Fruit fly (Drosophila melanogaster) ovary, adult (tissue): ENCODE results near the gene E2f1.
A peak's percentile ranks its signal among the peaks of the same experiment; 100 is the strongest.

Source experiments
- CG17801 ChIP-seq: fragments of 200-800 bp; optimal IDR thresholded peaks from 2 replicates; lab custom pipeline; 2019; ENCODE audit warnings: missing biosample characterization, mild to moderate bottlenecking, missing genetic modification characterization, moderate library complexity; ENCODE audit not compliant: partially characterized antibody

The E2f1 gene

DNA sequence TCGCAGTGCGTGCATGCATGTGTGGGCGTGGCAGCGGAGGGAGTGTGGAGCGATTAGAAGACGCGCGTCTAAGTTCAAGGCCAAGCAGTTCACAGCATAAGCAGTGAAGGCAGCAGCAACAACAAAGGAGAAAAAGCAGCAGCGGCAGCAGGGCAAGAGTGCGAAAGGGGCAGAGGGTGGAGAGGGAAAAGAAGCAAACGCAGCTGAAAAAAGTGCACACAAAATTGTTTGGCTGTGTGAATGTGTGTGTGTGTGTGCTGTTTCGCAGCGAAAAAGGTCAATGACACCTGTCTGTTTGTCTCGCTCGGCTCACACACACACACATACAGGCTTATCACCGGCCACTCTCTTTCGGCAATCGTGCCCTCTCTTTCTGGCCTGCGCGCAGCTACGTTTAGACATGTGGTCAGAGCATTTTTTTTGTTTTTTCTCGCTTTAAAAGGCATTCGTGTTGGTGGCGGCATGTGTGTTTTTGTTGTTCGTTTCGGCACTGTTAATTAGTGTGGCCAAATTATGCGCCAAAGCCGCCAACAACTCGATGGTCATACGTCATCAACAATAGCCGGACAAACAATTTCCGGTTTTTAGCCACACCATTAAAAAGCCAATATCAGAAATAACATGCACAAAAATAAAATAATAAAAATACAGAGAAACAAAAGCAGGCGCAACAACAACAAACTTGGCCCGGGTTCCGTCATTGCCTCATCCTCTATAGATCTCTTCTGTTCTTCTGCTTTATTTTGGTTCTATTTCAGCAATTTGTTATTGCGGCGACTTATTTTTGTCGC, 44.4 kb downstream of the E2f1 start:
- TF ChIP-seq CG17801 (GFP tag; lab: Kevin White, UChicago), result peak; percentile 33

DNA sequence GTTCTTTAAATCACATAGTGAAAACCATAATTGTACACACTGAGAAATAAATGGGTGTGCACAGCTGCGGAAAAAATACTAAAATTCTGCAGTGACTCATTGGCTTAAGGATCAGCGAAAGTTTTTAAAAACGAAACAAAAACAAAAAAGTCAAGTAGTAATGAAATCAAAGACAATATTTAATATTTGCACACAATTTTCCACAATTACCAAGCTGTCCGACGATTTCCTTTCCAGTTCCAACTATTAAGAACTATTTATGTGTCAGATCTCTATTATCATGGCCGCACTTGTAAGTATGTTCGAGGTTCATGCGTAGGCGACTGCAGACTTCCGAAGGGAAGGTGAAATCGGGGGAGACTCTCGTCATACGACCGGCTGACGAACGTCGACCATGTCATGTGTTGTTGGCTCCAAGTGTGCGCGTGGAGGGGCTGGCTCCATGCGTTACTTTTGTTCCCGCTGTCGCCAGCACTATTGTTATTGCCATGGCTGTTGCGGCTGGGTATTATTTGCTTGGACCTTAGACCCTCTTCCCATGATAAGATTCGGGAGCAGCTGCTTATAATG, 45.7 kb downstream of the E2f1 start:
- TF ChIP-seq CG17801 (GFP tag; lab: Kevin White, UChicago), result no peak

DNA sequence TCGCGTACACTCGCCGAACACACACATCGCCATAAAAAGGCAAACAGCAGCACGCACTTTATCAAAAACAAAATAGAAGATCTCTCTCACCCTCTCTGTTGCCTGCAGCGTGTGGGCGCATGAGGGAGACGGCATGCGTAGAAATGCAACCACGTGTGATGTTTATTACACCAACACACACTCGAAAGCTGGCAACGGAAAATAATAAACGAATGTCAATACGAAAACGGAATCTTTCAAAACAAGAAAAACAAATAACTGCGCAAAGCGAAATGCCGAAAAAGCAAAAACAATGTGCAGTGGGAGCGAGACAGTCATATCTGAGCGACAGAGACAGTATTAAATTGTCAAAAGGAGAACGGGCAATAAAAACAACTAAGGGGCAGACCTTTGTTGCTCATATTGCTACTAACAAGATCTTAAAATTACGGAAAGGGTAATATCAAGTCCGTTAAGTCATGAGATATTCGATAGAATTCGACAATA, 47.3 kb downstream of the E2f1 start:
- peak; percentile 80 for TF ChIP-seq CG17801 (GFP tag; lab: Kevin White, UChicago)

DNA sequence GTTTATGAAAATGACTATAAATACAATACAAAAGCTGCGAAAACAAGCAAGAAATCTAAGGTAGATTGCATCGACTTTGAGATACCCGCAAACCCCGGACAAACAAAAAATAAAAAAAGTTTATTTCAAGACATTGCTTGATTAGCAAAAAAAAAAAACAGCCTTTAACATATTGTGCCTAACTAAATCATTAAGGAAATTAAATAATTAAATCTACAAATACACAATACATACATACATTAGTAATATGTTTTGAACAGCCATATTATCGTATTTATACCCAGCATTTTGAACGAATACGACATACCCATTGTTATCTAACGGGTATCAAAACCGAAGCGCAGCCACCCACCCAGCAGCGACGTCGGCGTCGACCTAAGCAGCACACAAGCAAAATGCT, 47.8 kb downstream of the E2f1 start:
- TF ChIP-seq CG17801 (GFP tag; lab: Kevin White, UChicago), result no peak

DNA sequence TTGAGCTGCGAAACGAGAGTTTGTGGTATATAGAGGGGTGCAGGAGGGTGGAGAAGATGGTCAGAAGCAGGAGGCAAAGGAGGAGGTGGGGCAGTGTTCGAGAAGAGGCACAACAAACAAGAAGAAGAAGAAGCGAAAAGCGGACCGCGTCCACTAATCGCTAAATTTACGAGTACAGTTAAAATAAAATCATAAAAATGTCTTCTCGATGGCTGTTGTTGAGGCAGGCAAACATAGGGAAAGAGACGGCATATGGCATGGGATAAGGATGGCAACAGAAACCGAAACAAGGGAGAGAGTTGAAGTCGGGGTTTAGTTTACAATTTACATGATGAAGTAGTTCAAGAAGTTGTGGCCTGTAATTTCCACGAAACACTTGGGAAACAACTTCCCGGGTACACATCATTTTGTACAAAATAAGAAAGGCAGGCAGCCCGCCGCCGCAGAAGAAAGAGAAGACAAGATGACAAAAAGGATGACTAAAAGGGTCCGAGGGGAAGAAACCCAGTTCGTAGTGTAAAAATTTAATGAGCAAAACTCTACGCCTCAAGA, 49.0 kb downstream of the E2f1 start:
- no peak for TF ChIP-seq CG17801 (GFP tag; lab: Kevin White, UChicago)

DNA sequence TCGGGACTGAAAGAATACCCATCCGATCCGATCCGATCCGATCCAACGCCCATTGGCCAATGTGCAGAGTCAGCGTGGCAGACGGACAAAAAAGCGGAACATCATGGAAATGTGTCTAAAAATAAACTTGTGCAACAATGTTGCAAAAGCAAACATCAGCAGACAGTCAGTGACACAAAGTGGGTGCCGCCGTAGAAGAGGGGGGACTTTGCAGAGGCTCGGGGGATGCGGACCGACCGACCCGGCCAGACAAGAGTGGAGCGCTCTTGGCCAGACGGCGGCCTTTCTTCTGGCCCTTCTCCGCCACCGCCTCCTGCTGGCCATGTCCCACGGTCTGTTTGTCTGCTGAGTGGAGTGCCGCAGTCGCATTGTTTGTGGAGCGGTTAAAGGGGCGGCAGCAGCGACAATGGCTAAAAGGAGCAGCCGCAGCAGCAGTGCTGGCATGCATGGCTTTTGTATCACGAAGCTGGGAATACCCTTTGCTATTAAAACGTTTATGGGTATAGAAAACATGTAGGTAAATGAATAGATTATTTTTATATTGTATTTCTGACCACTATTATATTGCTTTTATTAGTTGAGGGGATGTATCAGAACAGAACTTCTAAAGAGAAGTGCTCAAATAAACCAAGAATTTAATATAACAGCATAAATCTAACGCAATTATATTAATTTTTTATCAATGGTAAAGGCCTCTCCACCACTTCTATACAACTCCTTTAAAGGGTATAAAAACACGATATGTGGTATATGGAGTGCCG, 52.2 kb downstream of the E2f1 start:
- TF ChIP-seq CG17801 (GFP tag; lab: Kevin White, UChicago), result no peak

DNA sequence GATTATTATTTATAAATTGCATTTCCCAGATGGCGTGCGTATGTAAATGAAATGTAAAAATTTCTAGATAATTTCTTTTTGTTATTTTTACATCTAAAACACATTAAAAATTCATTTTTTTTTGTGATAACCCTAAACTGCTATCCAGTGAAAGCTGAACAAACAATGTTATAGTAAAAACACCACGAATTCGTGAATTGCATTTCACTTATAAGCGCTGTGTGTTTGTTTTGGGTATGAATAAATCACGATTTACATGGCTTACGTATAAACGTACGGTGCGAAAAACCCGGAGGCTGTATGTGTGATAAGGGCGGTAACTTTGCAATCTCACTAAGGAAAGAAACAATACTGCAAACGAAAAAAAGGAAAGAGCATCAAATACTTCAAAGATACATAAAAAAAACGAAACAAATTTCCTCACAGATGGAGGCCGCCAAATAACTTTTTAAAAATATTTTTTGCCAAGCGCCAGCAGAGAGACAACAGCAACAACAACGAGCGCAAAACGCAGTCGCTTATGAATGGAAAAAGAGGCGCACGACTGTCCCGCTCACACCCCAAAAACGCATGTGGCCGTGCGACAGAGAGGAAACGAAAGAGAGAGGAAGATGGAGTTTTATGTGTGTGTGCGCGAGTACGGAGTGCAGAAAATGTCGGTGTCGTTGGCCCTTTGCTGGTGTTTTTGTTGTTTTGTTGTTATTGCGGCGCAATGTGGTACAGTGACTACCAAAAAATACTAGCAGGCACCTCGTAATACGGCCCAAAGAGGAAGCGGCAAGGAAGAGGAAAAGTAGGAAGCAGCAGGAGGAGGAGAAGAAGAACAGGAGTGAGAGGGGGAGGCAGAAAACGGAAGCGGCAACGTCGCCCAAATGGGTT, 54.2 kb downstream of the E2f1 start:
- TF ChIP-seq CG17801 (GFP tag; lab: Kevin White, UChicago), result peak; percentile 12

DNA sequence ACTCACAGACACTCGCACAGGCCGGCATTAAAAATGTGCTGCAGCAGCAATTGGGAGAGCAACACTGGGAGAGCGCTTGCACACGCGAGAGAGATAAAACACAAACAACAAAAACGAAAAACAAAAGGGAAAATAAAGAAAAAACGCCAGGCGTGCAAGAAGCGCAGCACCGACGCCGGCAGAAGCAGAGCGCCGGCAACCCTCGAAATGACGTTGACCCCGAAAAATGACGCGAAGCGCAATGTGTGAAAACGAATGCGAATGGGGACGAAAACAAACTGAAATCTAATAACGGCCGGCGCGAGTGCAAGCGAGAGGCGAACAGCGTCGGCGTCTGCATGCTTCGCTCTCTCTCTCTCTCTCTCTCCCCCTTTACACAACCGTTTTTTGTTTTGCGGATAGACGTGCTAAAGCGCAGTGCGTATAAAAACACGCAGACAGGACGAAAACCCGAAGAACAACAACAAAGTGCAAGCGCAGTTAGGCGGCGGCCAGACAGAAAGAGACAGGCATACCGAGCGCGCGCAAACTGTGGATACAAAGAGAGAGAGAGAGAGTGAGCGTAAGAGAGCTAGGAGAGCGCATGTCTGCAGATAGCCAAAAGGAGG, 55.3 kb downstream of the E2f1 start:
- TF ChIP-seq CG17801 (GFP tag; lab: Kevin White, UChicago), result peak; percentile 87

DNA sequence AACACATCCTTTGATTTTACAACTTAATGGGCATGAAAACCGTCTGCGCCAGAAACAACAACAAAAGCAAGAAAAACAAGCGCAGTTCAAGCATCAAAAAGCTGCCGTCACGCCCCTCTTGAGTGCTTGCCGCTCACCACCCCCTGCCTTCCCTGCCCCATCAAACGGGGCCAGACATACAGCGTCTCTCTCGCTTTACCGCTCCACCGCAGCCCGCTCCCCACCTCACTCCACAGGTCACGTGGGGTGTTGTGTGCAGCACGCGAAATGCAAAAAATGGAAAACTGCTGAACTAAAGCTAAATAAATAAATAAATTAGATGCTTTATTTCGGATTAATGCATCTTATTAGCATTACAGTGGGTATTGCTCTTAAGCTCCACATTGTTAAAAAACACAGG, 56.1 kb downstream of the E2f1 start:
- TF ChIP-seq CG17801 (GFP tag; lab: Kevin White, UChicago), result no peak

DNA sequence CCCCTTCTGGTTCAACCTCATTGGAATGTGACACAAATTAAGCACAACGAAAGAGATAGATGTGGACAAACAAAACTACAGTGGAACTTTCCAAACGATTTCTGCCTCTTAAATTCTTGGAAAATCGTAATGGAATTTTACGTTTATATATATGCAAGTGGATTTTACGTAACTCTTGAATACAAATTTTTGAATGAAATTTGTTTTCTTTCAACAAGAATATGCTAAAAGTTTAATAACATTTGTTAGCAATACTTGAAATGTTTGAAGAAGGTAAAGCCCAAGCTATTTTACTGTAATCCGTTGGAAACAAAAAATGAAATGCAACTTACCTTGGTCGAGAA, 58.0 kb downstream of the E2f1 start:
- TF ChIP-seq CG17801 (GFP tag; lab: Kevin White, UChicago), result no peak

DNA sequence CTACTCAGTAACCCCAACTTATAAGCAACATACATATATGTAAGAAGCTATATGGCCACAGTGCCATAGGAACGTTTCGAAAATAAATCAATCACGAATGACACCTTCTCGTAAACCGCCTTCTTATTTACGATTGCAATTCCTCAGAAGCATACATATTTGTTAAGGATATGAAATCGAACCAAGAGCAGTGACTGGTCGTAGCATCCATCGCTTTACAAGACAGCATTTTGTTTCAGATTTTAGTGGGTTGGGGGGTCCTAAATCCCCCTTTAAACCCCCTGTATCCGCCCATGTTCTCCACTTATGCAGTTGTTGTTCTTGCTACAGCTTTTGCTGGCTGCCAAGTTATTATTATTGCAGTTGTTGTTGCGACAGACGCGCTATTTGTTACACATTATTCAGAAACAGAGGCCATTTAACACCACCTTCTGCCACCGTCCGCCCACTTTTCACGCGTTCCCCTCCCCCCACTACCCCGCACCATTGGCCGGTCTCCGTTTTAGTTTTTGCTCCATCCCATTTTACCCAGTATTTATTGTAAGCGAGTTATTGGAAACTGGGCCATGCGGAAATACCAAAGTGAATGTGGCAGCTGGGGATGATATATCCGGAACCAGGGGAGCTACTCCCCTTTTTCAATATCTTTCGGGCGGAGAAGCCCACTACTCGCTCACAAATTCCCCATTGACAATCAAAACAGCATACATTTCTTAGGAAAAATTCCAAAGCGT, 58.5 kb downstream of the E2f1 start:
- no peak for TF ChIP-seq CG17801 (GFP tag; lab: Kevin White, UChicago)

DNA sequence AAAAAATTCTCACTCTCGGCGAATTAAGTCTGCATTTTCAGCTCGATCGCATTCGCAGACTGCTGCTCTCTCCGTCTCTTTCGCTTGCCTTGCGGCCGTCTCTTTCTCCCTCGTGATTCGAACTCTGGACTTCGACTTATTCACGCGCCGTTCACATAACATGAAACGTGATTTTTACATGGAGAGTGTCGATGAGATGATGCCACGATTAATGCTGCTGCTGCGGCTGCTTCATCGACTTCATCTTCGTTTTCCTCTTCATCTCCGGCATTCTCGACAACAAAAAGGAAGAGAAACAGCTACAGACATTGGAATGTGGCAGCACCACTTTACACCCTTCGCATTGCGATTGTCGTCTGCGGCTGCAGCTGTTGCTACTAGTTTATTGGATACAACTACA, 61.0 kb downstream of the E2f1 start:
- no peak for TF ChIP-seq CG17801 (GFP tag; lab: Kevin White, UChicago)

DNA sequence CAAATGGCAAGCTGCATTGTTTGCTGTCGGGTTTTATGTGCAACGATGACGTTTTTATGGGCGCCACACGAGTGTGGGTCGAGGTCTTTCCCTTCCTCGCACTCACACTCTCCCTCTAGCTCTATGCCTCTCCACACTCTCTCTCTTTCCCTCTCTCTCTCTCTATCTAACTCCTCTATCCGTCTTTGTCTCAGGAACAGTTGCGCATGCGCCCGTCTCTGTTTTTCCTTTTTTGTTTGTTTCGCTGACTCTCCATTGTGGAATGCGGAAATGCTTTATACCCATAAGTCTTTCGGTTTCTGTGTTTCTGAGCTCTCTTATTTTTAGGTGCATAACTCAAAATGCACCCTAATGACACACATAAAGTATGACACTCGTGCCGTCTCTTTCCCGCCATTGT, 62.1 kb downstream of the E2f1 start:
- TF ChIP-seq CG17801 (GFP tag; lab: Kevin White, UChicago), result no peak
